Fruit fly (Drosophila melanogaster) whole organism, prepupa: ENCODE results near the gene wda.

Source experiments
- Blimp-1 ChIP-seq: fragments of 200-800 bp; sonication (Bioruptor generic); optimal IDR thresholded peaks from 3 replicates; lab custom pipeline; 2017; ENCODE audit warnings: missing biosample characterization, missing genetic modification characterization, mild to moderate bottlenecking, moderate library complexity, missing genetic modification reagents
- CG11294 ChIP-seq: fragments of 200-800 bp; sonication (Bioruptor generic); IDR thresholded peaks from 2 replicates; pipeline ENCODE4 v1.3.6; 2022; ENCODE audit warnings: missing biosample characterization, missing genetic modification characterization
- CG11762 ChIP-seq: fragments of 200-800 bp; sonication (Bioruptor generic); optimal IDR thresholded peaks from 3 replicates; lab custom pipeline; 2016; ENCODE audit warnings: missing biosample characterization, missing genetic modification characterization; ENCODE audit not compliant: insufficient read depth
- CG11902 ChIP-seq: fragments of 200-800 bp; sonication (Bioruptor generic); optimal IDR thresholded peaks from 3 replicates; lab custom pipeline; 2016; ENCODE audit warnings: missing biosample characterization, missing genetic modification characterization
- CG15336 ChIP-seq: fragments of 200-800 bp; sonication (Bioruptor generic); IDR thresholded peaks from 2 replicates; pipeline ENCODE4 v1.3.6; 2022; ENCODE audit warnings: missing biosample characterization, missing genetic modification characterization
- CG1621 ChIP-seq: fragments of 200-800 bp; sonication (Bioruptor generic); optimal IDR thresholded peaks from 3 replicates; lab custom pipeline; 2018; ENCODE audit warnings: missing biosample characterization, mild to moderate bottlenecking, missing genetic modification characterization
- CG32006 ChIP-seq: fragments of 200-800 bp; sonication (Bioruptor generic); optimal IDR thresholded peaks from 3 replicates; lab custom pipeline; 2017; ENCODE audit warnings: missing biosample characterization, mild to moderate bottlenecking, missing genetic modification characterization
- CG34406 ChIP-seq: fragments of 200-800 bp; sonication (Bioruptor generic); optimal IDR thresholded peaks from 3 replicates; lab custom pipeline; 2016; ENCODE audit warnings: missing biosample characterization, missing genetic modification characterization
- CG3919 ChIP-seq: fragments of 200-800 bp; sonication (Bioruptor generic); optimal IDR thresholded peaks from 3 replicates; lab custom pipeline; 2016; ENCODE audit warnings: missing biosample characterization, missing genetic modification characterization
- CG4318 ChIP-seq: fragments of 200-800 bp; sonication (Bioruptor generic); optimal IDR thresholded peaks from 3 replicates; lab custom pipeline; 2017; ENCODE audit warnings: missing biosample characterization, mild to moderate bottlenecking, missing genetic modification characterization
- CG6163 ChIP-seq: fragments of 200-800 bp; sonication (Bioruptor generic); IDR thresholded peaks from 3 replicates; pipeline ENCODE4 v1.3.6; 2022; ENCODE audit warnings: missing biosample characterization, missing genetic modification characterization
- CG6276 ChIP-seq: fragments of 200-800 bp; sonication (Bioruptor generic); optimal IDR thresholded peaks from 2 replicates; lab custom pipeline; 2017; ENCODE audit warnings: missing biosample characterization, mild to moderate bottlenecking, missing genetic modification characterization
- CG6792 ChIP-seq: fragments of 200-800 bp; sonication (Bioruptor generic); optimal IDR thresholded peaks from 3 replicates; lab custom pipeline; 2016; ENCODE audit warnings: missing biosample characterization, missing genetic modification characterization
- CG6808 ChIP-seq: fragments of 200-800 bp; sonication (Bioruptor generic); optimal IDR thresholded peaks from 3 replicates; lab custom pipeline; 2017; ENCODE audit warnings: missing biosample characterization, missing genetic modification characterization, mild to moderate bottlenecking, moderate library complexity, missing genetic modification reagents
- CG7368 ChIP-seq: fragments of 200-800 bp; sonication (Bioruptor generic); optimal IDR thresholded peaks from 3 replicates; lab custom pipeline; 2016; ENCODE audit warnings: missing biosample characterization, missing genetic modification characterization
- CG8119 ChIP-seq: fragments of 200-800 bp; sonication (Bioruptor generic); IDR thresholded peaks from 3 replicates; pipeline ENCODE4 v1.3.6; 2022; ENCODE audit warnings: missing biosample characterization, missing genetic modification characterization
- CG9139 ChIP-seq: fragments of 200-800 bp; sonication (Bioruptor generic); optimal IDR thresholded peaks from 3 replicates; lab custom pipeline; 2017; ENCODE audit warnings: missing biosample characterization, mild to moderate bottlenecking, missing genetic modification characterization
- Eip78C ChIP-seq: fragments of 200-800 bp; sonication (Bioruptor generic); peaks from one replicate; lab custom pipeline; 2016; ENCODE audit warnings: missing biosample characterization, missing genetic modification characterization
- Ets96B ChIP-seq: fragments of 200-800 bp; optimal IDR thresholded peaks from 2 replicates; lab custom pipeline; 2019; ENCODE audit warnings: missing biosample characterization, mild to moderate bottlenecking, missing genetic modification characterization, moderate library complexity
- Hr38 ChIP-seq: sonication (Bioruptor generic); optimal IDR thresholded peaks from 2 replicates; lab custom pipeline; 2016; ENCODE audit warnings: missing biosample characterization, missing genetic modification characterization
- Hr39 ChIP-seq: fragments of 200-800 bp; sonication (Bioruptor generic); optimal IDR thresholded peaks from 2 replicates; lab custom pipeline; 2016; ENCODE audit warnings: missing biosample characterization, missing genetic modification characterization
- Hr4 ChIP-seq: fragments of 200-800 bp; sonication (Bioruptor generic); optimal IDR thresholded peaks from 3 replicates; lab custom pipeline; 2016; ENCODE audit warnings: missing biosample characterization, missing genetic modification characterization
- Lpt ChIP-seq: fragments of 200-800 bp; sonication (Bioruptor generic); optimal IDR thresholded peaks from 3 replicates; lab custom pipeline; 2016; ENCODE audit warnings: missing biosample characterization, missing genetic modification characterization
- Met ChIP-seq: fragments of 200-800 bp; sonication (Bioruptor generic); optimal IDR thresholded peaks from 3 replicates; lab custom pipeline; 2016; ENCODE audit warnings: missing biosample characterization, missing genetic modification characterization
- OdsH ChIP-seq: fragments of 200-800 bp; sonication (Bioruptor generic); optimal IDR thresholded peaks from 3 replicates; lab custom pipeline; 2016; ENCODE audit warnings: missing biosample characterization, missing genetic modification characterization
- Smox ChIP-seq: fragments of 200-800 bp; sonication (Bioruptor generic); optimal IDR thresholded peaks from 3 replicates; lab custom pipeline; 2016; ENCODE audit warnings: missing biosample characterization, missing genetic modification characterization
- Sox14 ChIP-seq: fragments of 200-800 bp; sonication (Bioruptor generic); optimal IDR thresholded peaks from 3 replicates; lab custom pipeline; 2016; ENCODE audit warnings: missing biosample characterization, missing genetic modification characterization
- Sox15 ChIP-seq: fragments of 200-800 bp; sonication (Bioruptor generic); optimal IDR thresholded peaks from 3 replicates; lab custom pipeline; 2016; ENCODE audit warnings: missing biosample characterization, missing genetic modification characterization
- acj6 ChIP-seq: fragments of 200-800 bp; sonication (Bioruptor generic); optimal IDR thresholded peaks from 3 replicates; lab custom pipeline; 2016; ENCODE audit warnings: missing biosample characterization, missing genetic modification characterization
- cyc ChIP-seq: fragments of 200-800 bp; sonication (Bioruptor generic); optimal IDR thresholded peaks from 3 replicates; lab custom pipeline; 2016; ENCODE audit warnings: missing biosample characterization, missing genetic modification characterization
- dsx ChIP-seq: fragments of 200-800 bp; optimal IDR thresholded peaks from 3 replicates; lab custom pipeline; 2019; ENCODE audit warnings: missing biosample characterization, mild to moderate bottlenecking, missing genetic modification characterization, moderate library complexity; ENCODE audit not compliant: poor library complexity, severe bottlenecking
- eg ChIP-seq: fragments of 200-800 bp; sonication (Bioruptor generic); IDR thresholded peaks from 3 replicates; pipeline ENCODE4 v1.3.6; 2022; ENCODE audit warnings: missing biosample characterization, missing genetic modification characterization
- esn ChIP-seq: fragments of 200-800 bp; sonication (Bioruptor generic); optimal IDR thresholded peaks from 2 replicates; lab custom pipeline; 2016; ENCODE audit warnings: missing biosample characterization, mild to moderate bottlenecking, missing genetic modification characterization, moderate library complexity
- fd59A ChIP-seq: fragments of 200-800 bp; sonication (Bioruptor generic); optimal IDR thresholded peaks from 2 replicates; lab custom pipeline; 2017; ENCODE audit warnings: missing biosample characterization, mild to moderate bottlenecking, missing genetic modification characterization, missing genetic modification reagents
- fkh ChIP-seq: fragments of 200-800 bp; sonication (Bioruptor generic); optimal IDR thresholded peaks from 3 replicates; lab custom pipeline; 2017; ENCODE audit warnings: missing biosample characterization, mild to moderate bottlenecking, missing genetic modification characterization, moderate library complexity
- lz ChIP-seq: fragments of 200-800 bp; sonication (Bioruptor generic); optimal IDR thresholded peaks from 3 replicates; lab custom pipeline; 2016; ENCODE audit warnings: missing biosample characterization, missing genetic modification characterization
- net ChIP-seq: fragments of 200-800 bp; sonication (Bioruptor generic); optimal IDR thresholded peaks from 3 replicates; lab custom pipeline; 2016; ENCODE audit warnings: missing biosample characterization, missing genetic modification characterization
- pdm3 ChIP-seq: fragments of 200-800 bp; sonication (Bioruptor generic); optimal IDR thresholded peaks from 3 replicates; lab custom pipeline; 2016; ENCODE audit warnings: missing biosample characterization, missing genetic modification characterization
- ss ChIP-seq, 2 experiments: fragments of 200-800 bp; sonication (Bioruptor generic); optimal IDR thresholded peaks; 2 replicates in 1 of 2; 3 replicates in 1 of 2; lab custom pipeline; 2017 to 2018; ENCODE audit warnings: mild to moderate bottlenecking in 2 of 2, missing biosample characterization in 2 of 2, missing genetic modification characterization in 2 of 2, moderate library complexity in 1 of 2
- topi ChIP-seq: fragments of 200-800 bp; sonication (Bioruptor generic); optimal IDR thresholded peaks from 3 replicates; lab custom pipeline; 2016; ENCODE audit warnings: missing biosample characterization, missing genetic modification characterization

Gene wda

dm6 chr3R:23226521-23227039 lies 31.3 kb downstream of the wda start, which contains the start of gene cnc (continued):
- TF ChIP-seq CG32006 (GFP tag; lab: Kevin White, UChicago): no peak
- TF ChIP-seq, all 60 proteins: peak for 16

- no peak for TF ChIP-seq Smox (GFP tag; lab: Kevin White, UChicago)
- no peak for TF ChIP-seq Lpt (GFP tag; lab: Kevin White, UChicago)
- TF ChIP-seq ss (GFP tag; optimal IDR thresholded peaks at IDR 0.05; lab: Kevin White, UChicago): peak in 1 of 2 experiments; percentile 23
- no peak for TF ChIP-seq fd59A (GFP tag; lab: Kevin White, UChicago)
- no peak for TF ChIP-seq esn
- no peak for TF ChIP-seq pdm3
- no peak for TF ChIP-seq dsx (GFP tag; lab: Kevin White, UChicago)
- peak; percentile 1 for TF ChIP-seq CG32006 (GFP tag; lab: Kevin White, UChicago)
- TF ChIP-seq acj6 (GFP tag; lab: Kevin White, UChicago): no peak
- no peak for TF ChIP-seq Ets96B (tag; lab: Kevin White, UChicago)
- TF ChIP-seq CG8119 (GFP tag; lab: Robert Waterston, UW): 0 out of 3 replicates have a peak, but pooled peaks have one; percentile 18
- TF ChIP-seq topi: no peak
- no peak for TF ChIP-seq Hr4 (GFP tag; lab: Kevin White, UChicago)
- TF ChIP-seq CG1621 (tag; lab: Kevin White, UChicago): no peak
- no peak for TF ChIP-seq CG9139 (GFP tag; lab: Kevin White, UChicago)
- TF ChIP-seq Hr39 (GFP tag; lab: Kevin White, UChicago): no peak
- no peak for TF ChIP-seq Hr38 (GFP tag; lab: Kevin White, UChicago)
- TF ChIP-seq CG11902: no peak
- peak; percentile 5 for TF ChIP-seq Eip78C (GFP tag; lab: Kevin White, UChicago)
- TF ChIP-seq Met: no peak
- no peak for TF ChIP-seq CG11294
- peak; percentile 87 for TF ChIP-seq fkh
- peak; percentile 19 for TF ChIP-seq CG6808 (GFP tag; lab: Kevin White, UChicago)
- no peak for TF ChIP-seq CG6163 (GFP tag; lab: Robert Waterston, UW)
- TF ChIP-seq CG3919 (GFP tag; lab: Kevin White, UChicago): no peak
- TF ChIP-seq CG15336 (GFP tag; lab: Robert Waterston, UW): no peak
- no peak for TF ChIP-seq Blimp-1 (GFP tag; lab: Kevin White, UChicago)
- TF ChIP-seq CG6276 (GFP tag; lab: Kevin White, UChicago): no peak
- TF ChIP-seq lz: no peak
- TF ChIP-seq Sox15 (GFP tag; lab: Kevin White, UChicago): no peak
- no peak for TF ChIP-seq CG7368 (GFP tag; lab: Kevin White, UChicago)
- TF ChIP-seq Sox14 (GFP tag; lab: Kevin White, UChicago): no peak
- TF ChIP-seq eg: no peak
- TF ChIP-seq net (GFP tag; lab: Kevin White, UChicago): no peak
- TF ChIP-seq CG4318 (GFP tag; lab: Kevin White, UChicago): no peak
- no peak for TF ChIP-seq CG11762 (GFP tag; lab: Kevin White, UChicago)
- no peak for TF ChIP-seq OdsH
- TF ChIP-seq CG6792 (GFP tag; lab: Kevin White, UChicago): no peak
- TF ChIP-seq cyc (GFP tag; lab: Kevin White, UChicago): no peak
- TF ChIP-seq CG34406: no peak
These were observed 32.6 kb downstream of the wda start for dm6 chr3R:23225266-23225665.
